Worm (Caenorhabditis elegans): ENCODE data around the gene F22B7.3.

DNA sequence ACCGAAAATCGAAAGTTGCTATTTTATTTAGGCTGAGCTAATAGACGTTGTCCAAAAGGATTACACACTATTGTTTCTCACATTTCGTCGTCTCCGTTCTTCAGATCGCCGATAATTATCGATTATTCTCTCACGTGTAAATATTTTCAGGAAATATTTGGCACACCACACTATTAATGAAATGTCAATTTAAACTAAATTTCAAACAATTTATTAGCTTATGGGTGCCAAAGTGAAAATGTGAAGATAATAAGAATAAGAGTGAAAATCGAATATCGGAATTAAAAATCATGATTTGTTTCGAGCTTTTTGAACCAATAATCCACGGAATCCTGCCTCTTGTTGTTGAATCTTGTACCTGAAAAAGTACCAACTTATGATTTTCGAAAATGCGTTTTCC, 32.1 kb upstream of the F22B7.3 start, which contains the start of gene C06E1.11:
- no peak for TF ChIP-seq ztf-29 (GFP tag; IDR thresholded peaks at IDR 0.05)
- TF ChIP-seq ztf-23 (GFP tag; IDR thresholded peaks at IDR 0.05) = no peak
- TF ChIP-seq cog-1 (tag; optimal IDR thresholded peaks at IDR 0.05) = no peak
- TF ChIP-seq klf-2 (GFP tag; conservative IDR thresholded peaks at IDR 0.05) = no peak
- no peak for TF ChIP-seq med-1 (GFP tag; optimal IDR thresholded peaks at IDR 0.05; ENCODE audit: insufficient read depth)
- TF ChIP-seq flt-1 (GFP tag; IDR thresholded peaks at IDR 0.05) = no peak
- no peak for TF ChIP-seq T22C8.4 (GFP tag; IDR thresholded peaks at IDR 0.05)
- no peak for TF ChIP-seq tab-1 (GFP tag; IDR thresholded peaks at IDR 0.05)
- no peak for TF ChIP-seq ref-1 (GFP tag; conservative IDR thresholded peaks at IDR 0.05)
